Worm (Caenorhabditis elegans) whole organism, mixed stage, embryonic: ENCODE measurements around the gene nhr-21.

Source experiments
- M03D4.4 ChIP-seq: sonication (generic microtip); optimal IDR thresholded peaks from 2 replicates; lab custom pipeline; 2017; ENCODE audit warnings: mild to moderate bottlenecking, missing genetic modification characterization, missing compliant biosample characterization
- bed-3 ChIP-seq: fragments of 200-800 bp; sonication (Bioruptor generic); optimal IDR thresholded peaks from 3 replicates; lab custom pipeline; 2018; ENCODE audit warnings: mild to moderate bottlenecking, missing genetic modification characterization, moderate library complexity, missing compliant biosample characterization
- blmp-1 ChIP-seq: fragments of 150-350 bp; optimal IDR thresholded peaks from 2 replicates; lab custom pipeline; 2014; ENCODE audit warnings: missing biosample characterization, missing genetic modification characterization
- ceh-39 ChIP-seq: fragments of 150-350 bp; optimal IDR thresholded peaks from 2 replicates; lab custom pipeline; 2014; ENCODE audit warnings: missing biosample characterization, missing genetic modification characterization
- ceh-83 ChIP-seq: fragments of 200-800 bp; sonication (Bioruptor generic); optimal IDR thresholded peaks from 2 replicates; lab custom pipeline; 2018; ENCODE audit warnings: mild to moderate bottlenecking, missing genetic modification characterization, missing compliant biosample characterization
- ces-1 ChIP-seq: fragments of 150-350 bp; optimal IDR thresholded peaks from 2 replicates; lab custom pipeline; 2014; ENCODE audit warnings: missing biosample characterization, missing genetic modification reagents, missing genetic modification characterization
- cnd-1 ChIP-seq: fragments of 200-800 bp; sonication (Bioruptor generic); optimal IDR thresholded peaks from 2 replicates; lab custom pipeline; 2018; ENCODE audit warnings: mild to moderate bottlenecking, missing genetic modification characterization, missing compliant biosample characterization
- drap-1 ChIP-seq: fragments of 200-800 bp; sonication (Bioruptor generic); optimal IDR thresholded peaks from 3 replicates; lab custom pipeline; 2018; ENCODE audit warnings: mild to moderate bottlenecking, missing genetic modification characterization, missing compliant biosample characterization
- flh-1 ChIP-seq: fragments of 200-800 bp; sonication (Bioruptor generic); optimal IDR thresholded peaks from 2 replicates; lab custom pipeline; 2018; ENCODE audit warnings: mild to moderate bottlenecking, missing genetic modification characterization, moderate library complexity, missing compliant biosample characterization
- ham-2 ChIP-seq: fragments of 200-800 bp; sonication (Bioruptor generic); optimal IDR thresholded peaks from 2 replicates; lab custom pipeline; 2018; ENCODE audit warnings: mild to moderate bottlenecking, missing genetic modification characterization, missing compliant biosample characterization
- hlh-1 ChIP-seq: fragments of 150-350 bp; optimal IDR thresholded peaks from 2 replicates; lab custom pipeline; 2014; ENCODE audit warnings: missing biosample characterization, missing genetic modification reagents, missing genetic modification characterization
- lin-13 ChIP-seq: fragments of 150-350 bp; optimal IDR thresholded peaks from 2 replicates; lab custom pipeline; 2014; ENCODE audit warnings: missing biosample characterization, missing genetic modification characterization
- lin-32 ChIP-seq: fragments of 200-800 bp; sonication (Bioruptor generic); optimal IDR thresholded peaks from 2 replicates; lab custom pipeline; 2018; ENCODE audit warnings: mild to moderate bottlenecking, missing genetic modification characterization, missing compliant biosample characterization
- lsy-2 ChIP-seq: fragments of 150-350 bp; optimal IDR thresholded peaks from 2 replicates; lab custom pipeline; 2014; ENCODE audit warnings: missing biosample characterization, missing genetic modification characterization
- mep-1 ChIP-seq: fragments of 150-350 bp; optimal IDR thresholded peaks from 2 replicates; lab custom pipeline; 2017; ENCODE audit warnings: missing biosample characterization, missing genetic modification reagents, missing genetic modification characterization, inconsistent platforms
- mls-2 ChIP-seq: sonication (generic microtip); optimal IDR thresholded peaks from 2 replicates; lab custom pipeline; 2016; ENCODE audit warnings: mild to moderate bottlenecking, missing genetic modification characterization, moderate library complexity, missing compliant biosample characterization
- nhr-12 ChIP-seq: fragments of 150-350 bp; optimal IDR thresholded peaks from 2 replicates; lab custom pipeline; 2014; ENCODE audit warnings: missing biosample characterization, missing genetic modification characterization
- nhr-237 ChIP-seq: fragments of 150-350 bp; optimal IDR thresholded peaks from 2 replicates; lab custom pipeline; 2014; ENCODE audit warnings: missing biosample characterization, missing genetic modification characterization
- nhr-28 ChIP-seq: fragments of 150-350 bp; optimal IDR thresholded peaks from 2 replicates; lab custom pipeline; 2014; ENCODE audit warnings: missing biosample characterization, missing genetic modification characterization
- nhr-76 ChIP-seq: sonication (generic microtip); optimal IDR thresholded peaks from 2 replicates; lab custom pipeline; 2017; ENCODE audit warnings: missing biosample characterization, missing genetic modification characterization
- pha-4 ChIP-seq: fragments of 150-350 bp; optimal IDR thresholded peaks from 2 replicates; lab custom pipeline; 2018; ENCODE audit warnings: missing biosample characterization, missing genetic modification reagents, missing genetic modification characterization
- sem-2 ChIP-seq: fragments of 200-800 bp; sonication (Bioruptor generic); optimal IDR thresholded peaks from 2 replicates; lab custom pipeline; 2018; ENCODE audit warnings: mild to moderate bottlenecking, missing genetic modification characterization, missing compliant biosample characterization
- sptf-1 ChIP-seq: sonication (generic microtip); optimal IDR thresholded peaks from 2 replicates; lab custom pipeline; 2017; ENCODE audit warnings: mild to moderate bottlenecking, missing genetic modification characterization, moderate library complexity, missing compliant biosample characterization
- tbx-8 ChIP-seq: fragments of 200-800 bp; sonication (Bioruptor generic); optimal IDR thresholded peaks from 2 replicates; lab custom pipeline; 2018; ENCODE audit warnings: mild to moderate bottlenecking, missing genetic modification characterization, moderate library complexity, missing compliant biosample characterization
- unc-120 ChIP-seq: sonication (generic microtip); optimal IDR thresholded peaks from 2 replicates; lab custom pipeline; 2017; ENCODE audit warnings: missing genetic modification characterization, missing compliant biosample characterization; ENCODE audit not compliant: poor library complexity, severe bottlenecking
- unc-39 ChIP-seq: fragments of 150-350 bp; optimal IDR thresholded peaks from 2 replicates; lab custom pipeline; 2014; ENCODE audit warnings: missing biosample characterization, missing genetic modification characterization
- unc-62 ChIP-seq: fragments of 150-350 bp; optimal IDR thresholded peaks from 2 replicates; lab custom pipeline; 2014; ENCODE audit warnings: missing biosample characterization, missing genetic modification reagents, missing genetic modification characterization
- zip-8 ChIP-seq: fragments of 150-350 bp; optimal IDR thresholded peaks from 2 replicates; lab custom pipeline; 2014; ENCODE audit warnings: missing biosample characterization, missing genetic modification characterization
- ztf-11 ChIP-seq: fragments of 150-350 bp; optimal IDR thresholded peaks from 2 replicates; lab custom pipeline; 2014; ENCODE audit warnings: missing biosample characterization, missing genetic modification characterization

The nhr-21 gene

ce11 chrII:7326199-7326598, 12.8 kb upstream of the nhr-21 start:
- TF ChIP-seq ces-1 (GFP tag; lab: Kevin White, UChicago) (peak; percentile 32), cnd-1 (no peak), ceh-39 (no peak), unc-62 (GFP tag; lab: Kevin White, UChicago) (no peak), unc-39 (no peak), flh-1 (no peak), nhr-76 (tag; lab: Kevin White, UChicago) (no peak)

ce11 chrII:7326997-7327396, 12.0 kb upstream of the nhr-21 start:
- TF ChIP-seq mep-1 (tag; lab: Kevin White, UChicago) (no peak), pha-4 (tag; lab: Kevin White, UChicago) (no peak), lsy-2 (no peak), drap-1 (GFP tag; lab: Kevin White, UChicago) (no peak), unc-62 (GFP tag; lab: Kevin White, UChicago) (peak; percentile 11), ham-2 (GFP tag; lab: Kevin White, UChicago) (no peak), lin-13 (tag; lab: Kevin White, UChicago) (no peak), sptf-1 (tag; lab: Kevin White, UChicago) (no peak), flh-1 (no peak), tbx-8 (GFP tag; lab: Kevin White, UChicago) (no peak), sem-2 (no peak), ceh-83 (GFP tag; lab: Kevin White, UChicago) (no peak), zip-8 (no peak), hlh-1 (tag; lab: Kevin White, UChicago) (peak; percentile 12), mls-2 (tag; lab: Kevin White, UChicago) (no peak), ces-1 (GFP tag; lab: Kevin White, UChicago) (peak; percentile 47), unc-120 (tag; lab: Kevin White, UChicago) (peak; percentile 20), cnd-1 (no peak)

ce11 chrII:7331224-7331623, 7.8 kb upstream of the nhr-21 start, which contains the start of gene npax-1:
Gene npax-1 (minus strand): TSS chrII:7331324.
- TF ChIP-seq nhr-76 (tag; lab: Kevin White, UChicago): no peak
- TF ChIP-seq nhr-12 (tag; lab: Kevin White, UChicago): no peak
- TF ChIP-seq unc-39: no peak

- no peak for TF ChIP-seq flh-1
- no peak for TF ChIP-seq ham-2 (GFP tag; lab: Kevin White, UChicago)
- TF ChIP-seq pha-4 (tag; lab: Kevin White, UChicago): peak; percentile 27
- peak; percentile 50 for TF ChIP-seq mep-1 (tag; lab: Kevin White, UChicago)
- TF ChIP-seq, all 35 proteins: peak for 2
Measured at ce11 chrII:7337469-7337893, 1.5 kb upstream of the nhr-21 start.

ce11 chrII:7340703-7341102, 1.7 kb downstream of the nhr-21 start:
- TF ChIP-seq lin-13 (tag; lab: Kevin White, UChicago) (no peak), blmp-1 (tag; lab: Kevin White, UChicago) (no peak), bed-3 (no peak), unc-120 (tag; lab: Kevin White, UChicago) (no peak), nhr-28 (tag; lab: Kevin White, UChicago) (no peak), drap-1 (GFP tag; lab: Kevin White, UChicago) (no peak), hlh-1 (tag; lab: Kevin White, UChicago) (no peak), sem-2 (no peak), nhr-237 (no peak), lin-32 (GFP tag; lab: Kevin White, UChicago) (no peak), mls-2 (tag; lab: Kevin White, UChicago) (no peak), M03D4.4 (tag; lab: Kevin White, UChicago) (no peak), ztf-11 (tag; lab: Kevin White, UChicago) (no peak), lsy-2 (no peak), mep-1 (tag; lab: Kevin White, UChicago) (no peak), cnd-1 (no peak), ceh-39 (no peak), sptf-1 (tag; lab: Kevin White, UChicago) (no peak), unc-39 (no peak)
- TF ChIP-seq, all 35 proteins: peak for 0
